Worm (Caenorhabditis elegans): ENCODE measurements around the gene abts-2.
A peak's percentile ranks its signal among the peaks of the same experiment; 100 is the strongest.

Gene abts-2

ce11 chrX:11572205-11572604, 13.3 kb upstream of the abts-2 start, which contains the start of gene frm-3:
frm-3 (plus strand) TSS chrX:11572505.
- TF ChIP-seq F13H6.1 (tag; optimal IDR thresholded peaks at IDR 0.05) (no peak), nhr-129 (tag; optimal IDR thresholded peaks at IDR 0.05) (no peak), nhr-77 (tag; optimal IDR thresholded peaks at IDR 0.05) (no peak), gmeb-1 (tag; optimal IDR thresholded peaks at IDR 0.05) (no peak), lin-11 (tag; optimal IDR thresholded peaks at IDR 0.05) (no peak), C34F6.9 (tag; optimal IDR thresholded peaks at IDR 0.05) (no peak)

- TF ChIP-seq ZK546.5 (tag; optimal IDR thresholded peaks at IDR 0.05) (no peak), F13H6.1 (tag; optimal IDR thresholded peaks at IDR 0.05) (peak; percentile 2), nhr-6 (tag; optimal IDR thresholded peaks at IDR 0.05) (no peak), nhr-129 (tag; optimal IDR thresholded peaks at IDR 0.05) (peak; percentile 36), ceh-16 (tag; optimal IDR thresholded peaks at IDR 0.05) (no peak), dmd-4 (tag; optimal IDR thresholded peaks at IDR 0.05) (no peak)
Observed at ce11 chrX:11574167-11574566, 11.3 kb upstream of the abts-2 start.

- TF ChIP-seq mdl-1 (tag; optimal IDR thresholded peaks at IDR 0.05) (peak in 1 of 2 experiments; percentile 6), mab-5 (tag; optimal IDR thresholded peaks at IDR 0.05) (peak; percentile 82), lin-11 (tag; optimal IDR thresholded peaks at IDR 0.05) (no peak)
Observed at ce11 chrX:11576429-11577088, 8.9 kb upstream of the abts-2 start.

- TF ChIP-seq sma-9 (GFP tag; optimal IDR thresholded peaks at IDR 0.05) (no peak), sma-9 (tag; optimal IDR thresholded peaks at IDR 0.05) (no peak), aly-2 (tag; optimal IDR thresholded peaks at IDR 0.05) (no peak), zag-1 (tag; optimal IDR thresholded peaks at IDR 0.05) (no peak), R02D3.7 (tag; optimal IDR thresholded peaks at IDR 0.05) (no peak), peb-1 (tag; optimal IDR thresholded peaks at IDR 0.05) (no peak), unc-55 (GFP tag; optimal IDR thresholded peaks at IDR 0.05) (no peak), crh-2 (tag; optimal IDR thresholded peaks at IDR 0.05) (no peak), sem-4 (tag; optimal IDR thresholded peaks at IDR 0.05) (no peak), skn-1 (tag; optimal IDR thresholded peaks at IDR 0.05) (no peak), gmeb-1 (tag; optimal IDR thresholded peaks at IDR 0.05) (no peak), lsy-2 (tag; optimal IDR thresholded peaks at IDR 0.05) (no peak), nhr-12 (tag; optimal IDR thresholded peaks at IDR 0.05) (no peak)
Observed at ce11 chrX:11585894-11586293, 419 bp downstream of the abts-2 start.

DNA sequence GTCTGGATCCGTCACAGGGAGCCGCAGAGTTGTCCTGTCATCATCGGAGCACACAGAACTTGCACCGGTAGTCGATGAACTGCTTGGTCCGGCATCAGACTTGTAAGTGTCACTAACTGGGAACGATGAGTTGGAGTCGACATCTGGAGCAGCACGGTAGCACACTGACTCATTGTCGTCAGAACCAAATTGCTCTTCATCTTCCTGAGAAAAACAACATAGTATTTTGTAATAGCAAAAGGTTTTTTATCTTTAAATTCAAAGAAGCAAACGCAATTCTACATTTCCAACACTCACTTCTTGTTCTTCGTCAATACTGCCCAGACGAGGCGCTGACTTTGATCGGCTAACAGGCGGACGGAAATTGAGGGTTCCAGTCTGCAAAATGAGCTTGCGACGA, 5.1 kb downstream of the abts-2 start:
- TF ChIP-seq nhr-21 (tag; optimal IDR thresholded peaks at IDR 0.05): no peak
- no peak for TF ChIP-seq ZK546.5 (tag; optimal IDR thresholded peaks at IDR 0.05)
- no peak for TF ChIP-seq skn-1 (tag; optimal IDR thresholded peaks at IDR 0.05)
- no peak for TF ChIP-seq elt-3 (tag; optimal IDR thresholded peaks at IDR 0.05)
- TF ChIP-seq nhr-77 (tag; optimal IDR thresholded peaks at IDR 0.05): no peak
- no peak for TF ChIP-seq sma-3 (GFP tag; optimal IDR thresholded peaks at IDR 0.05)
- no peak for TF ChIP-seq mdl-1 (tag; optimal IDR thresholded peaks at IDR 0.05)
- TF ChIP-seq nhr-237 (tag; optimal IDR thresholded peaks at IDR 0.05): no peak
- TF ChIP-seq nhr-129 (tag; optimal IDR thresholded peaks at IDR 0.05): no peak
- no peak for TF ChIP-seq snpc-4 (tag; optimal IDR thresholded peaks at IDR 0.05)
- TF ChIP-seq lin-11 (tag; optimal IDR thresholded peaks at IDR 0.05): no peak
- TF ChIP-seq Y55F3AM.14 (GFP tag; optimal IDR thresholded peaks at IDR 0.05): no peak
- no peak for TF ChIP-seq sem-4 (tag; optimal IDR thresholded peaks at IDR 0.05)

ce11 chrX:11591620-11592019, 6.1 kb downstream of the abts-2 start, which contains the start of gene F52D10.2:
F52D10.2 (minus strand) TSS chrX:11591720.
- TF ChIP-seq nhr-10 (tag; optimal IDR thresholded peaks at IDR 0.05) (no peak), egl-27 (tag; optimal IDR thresholded peaks at IDR 0.05) (no peak), blmp-1 (tag; optimal IDR thresholded peaks at IDR 0.05; ENCODE audit: insufficient read depth) (no peak), nhr-23 (tag; optimal IDR thresholded peaks at IDR 0.05) (no peak), ceh-16 (tag; optimal IDR thresholded peaks at IDR 0.05) (no peak), F13H6.1 (tag; optimal IDR thresholded peaks at IDR 0.05) (no peak)
